Worm (Caenorhabditis elegans) whole organism, early embryonic: Measurements from ENCODE around the gene Y67D2.2.

Experiments
- B0310.2 ChIP-seq: sonication (generic microtip); optimal IDR thresholded peaks from 2 replicates; lab custom pipeline; 2016; ENCODE audit warnings: mild to moderate bottlenecking, missing genetic modification characterization, missing compliant biosample characterization
- F13C5.2 ChIP-seq: sonication (generic microtip); optimal IDR thresholded peaks from 2 replicates; lab custom pipeline; 2017; ENCODE audit warnings: mild to moderate bottlenecking, missing genetic modification characterization, inconsistent platforms, missing compliant biosample characterization
- aly-1 ChIP-seq: sonication (generic microtip); optimal IDR thresholded peaks from 2 replicates; lab custom pipeline; 2016; ENCODE audit warnings: missing genetic modification characterization, missing compliant biosample characterization
- ama-1 ChIP-seq: fragments of 150-350 bp; optimal IDR thresholded peaks from 2 replicates; lab custom pipeline; 2014
- ceh-13 ChIP-seq: fragments of 200-800 bp; sonication (Bioruptor generic); optimal IDR thresholded peaks from 2 replicates; lab custom pipeline; 2018; ENCODE audit warnings: mild to moderate bottlenecking, missing genetic modification characterization, missing compliant biosample characterization
- ceh-36 ChIP-seq: sonication (generic microtip); optimal IDR thresholded peaks from 2 replicates; lab custom pipeline; 2016; ENCODE audit warnings: missing genetic modification characterization, inconsistent platforms, missing compliant biosample characterization
- ets-7 ChIP-seq: sonication (generic microtip); optimal IDR thresholded peaks from 2 replicates; lab custom pipeline; 2016; ENCODE audit warnings: missing genotype, missing genetic modification characterization, missing compliant biosample characterization
- flt-1 ChIP-seq: fragments of 200-800 bp; sonication (Bioruptor generic); IDR thresholded peaks from 2 replicates; pipeline ENCODE4 v1.3.6; 2022; ENCODE audit warnings: missing genetic modification characterization, missing compliant biosample characterization
- hmbx-1 ChIP-seq: sonication (generic microtip); optimal IDR thresholded peaks from 2 replicates; lab custom pipeline; 2016; ENCODE audit warnings: mild to moderate bottlenecking, missing genetic modification characterization, missing compliant biosample characterization
- hmg-4 ChIP-seq: fragments of 200-800 bp; sonication (Bioruptor generic); optimal IDR thresholded peaks from 2 replicates; lab custom pipeline; 2018; ENCODE audit warnings: mild to moderate bottlenecking, missing genetic modification characterization, missing compliant biosample characterization
- hnd-1 ChIP-seq: sonication (generic microtip); optimal IDR thresholded peaks from 2 replicates; lab custom pipeline; 2016; ENCODE audit warnings: missing genetic modification characterization, missing compliant biosample characterization
- pes-1 ChIP-seq: fragments of 200-800 bp; sonication (Bioruptor generic); IDR thresholded peaks from 2 replicates; pipeline ENCODE4 v1.3.6; 2022; ENCODE audit warnings: missing genetic modification reagents, missing genetic modification characterization, missing compliant biosample characterization
- scrt-1 ChIP-seq: fragments of 200-800 bp; sonication (Bioruptor generic); IDR thresholded peaks from 2 replicates; pipeline ENCODE4 v1.3.6; 2022; ENCODE audit warnings: missing genetic modification characterization, missing compliant biosample characterization
- sea-1 ChIP-seq: fragments of 200-800 bp; sonication (Bioruptor generic); conservative IDR thresholded peaks from 2 replicates; pipeline ENCODE4 v1.3.6; 2022; ENCODE audit warnings: missing genetic modification characterization, missing compliant biosample characterization
- tbx-11 ChIP-seq: fragments of 200-800 bp; sonication (Bioruptor generic); IDR thresholded peaks from 2 replicates; pipeline ENCODE4 v1.3.6; 2022; ENCODE audit warnings: missing genetic modification characterization, missing compliant biosample characterization
- tbx-37 ChIP-seq: fragments of 200-800 bp; sonication (Bioruptor generic); conservative IDR thresholded peaks from 2 replicates; pipeline ENCODE4 v1.3.6; 2022; ENCODE audit warnings: missing genetic modification reagents, missing genetic modification characterization, missing compliant biosample characterization
- tra-4 ChIP-seq: sonication (generic microtip); optimal IDR thresholded peaks from 2 replicates; lab custom pipeline; 2017; ENCODE audit warnings: missing genetic modification characterization, missing compliant biosample characterization

Y67D2.2 gene

DNA sequence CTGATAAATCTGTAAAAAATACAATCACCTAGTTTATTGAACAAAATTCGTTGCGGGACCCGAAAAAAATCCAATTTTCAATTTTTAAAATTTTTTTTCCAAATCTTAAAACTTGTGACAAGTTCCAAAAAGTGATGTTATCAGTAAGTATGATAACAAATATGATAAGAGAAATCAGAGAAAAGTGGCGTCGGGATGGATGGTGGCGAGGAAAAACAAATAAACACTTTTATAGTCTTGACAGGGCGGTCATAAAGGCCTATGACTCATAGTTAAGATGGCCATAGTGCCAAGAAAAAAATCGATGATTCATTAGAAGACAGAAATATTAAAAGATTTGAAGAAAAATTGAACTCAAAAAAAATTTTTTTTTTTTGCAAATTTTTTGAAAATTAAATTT is 44.1 kb downstream of the Y67D2.2 start:
- TF ChIP-seq sea-1 (GFP tag; lab: Robert Waterston, UW) (no peak), tbx-37 (no peak), flt-1 (no peak), pes-1 (GFP tag; lab: Robert Waterston, UW) (no peak), ceh-36 (tag; lab: Kevin White, UChicago) (no peak), hmbx-1 (tag; lab: Kevin White, UChicago) (no peak), F13C5.2 (tag; lab: Kevin White, UChicago) (no peak), tbx-11 (GFP tag; lab: Robert Waterston, UW) (no peak)

DNA sequence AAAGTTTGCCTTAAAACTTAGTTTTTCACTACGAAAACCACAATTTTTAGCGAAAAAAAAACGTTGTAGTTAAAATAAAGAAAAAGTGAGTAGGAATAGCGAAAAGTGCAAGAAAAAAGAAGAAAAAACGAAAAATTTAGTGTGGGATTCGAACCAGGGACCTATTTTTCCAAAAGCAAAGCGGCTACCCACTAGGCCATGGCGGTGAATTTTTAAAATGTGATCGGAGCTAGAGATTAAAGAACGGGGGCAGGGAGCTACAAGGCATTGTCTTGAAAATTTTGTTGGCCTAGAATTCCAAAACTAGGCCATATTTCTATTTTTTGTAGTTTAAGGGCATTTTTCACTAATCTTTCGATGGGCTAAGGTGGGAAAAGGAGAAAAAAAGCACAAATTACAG is 45.2 kb downstream of the Y67D2.2 start:
- TF ChIP-seq hmg-4 (no peak), sea-1 (GFP tag; lab: Robert Waterston, UW) (0 out of 2 replicates have a peak, but pooled peaks have one; percentile 16), pes-1 (GFP tag; lab: Robert Waterston, UW) (0 out of 2 replicates have a peak, but pooled peaks have one; percentile 32)

DNA sequence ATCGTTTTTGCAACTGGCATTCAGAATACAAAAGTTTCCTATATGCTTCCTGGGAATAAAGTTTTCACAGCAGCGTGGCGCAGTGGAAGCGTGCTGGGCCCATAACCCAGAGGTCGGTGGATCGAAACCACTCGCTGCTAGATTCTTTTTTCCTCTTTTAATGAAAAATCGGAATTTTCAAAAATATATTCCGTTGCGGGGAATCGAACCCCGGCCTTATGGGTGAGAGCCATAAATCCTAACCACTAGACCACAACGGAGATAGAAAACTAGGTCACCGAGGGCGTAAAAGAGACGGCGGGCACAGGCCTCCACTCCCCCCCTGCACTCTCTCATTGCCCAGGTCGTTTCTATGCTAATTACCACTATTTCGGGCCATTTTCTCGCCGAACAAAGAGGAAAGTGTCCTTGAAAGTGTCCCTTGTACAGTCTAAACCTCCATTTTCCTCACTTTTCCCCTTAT is 45.9 kb downstream of the Y67D2.2 start, which contains the start of gene Y22D7AL.6:
TSS of gene Y22D7AL.6 (plus strand) at position 413 of the 463 bp plus-strand sequence.
- TF ChIP-seq tbx-11 (GFP tag; lab: Robert Waterston, UW) (peak; percentile 78), scrt-1 (GFP tag; lab: Robert Waterston, UW) (peak; percentile 93), tra-4 (tag; lab: Kevin White, UChicago) (peak; percentile 72), ceh-36 (tag; lab: Kevin White, UChicago) (peak; percentile 82), ama-1 (lab: Kevin White, UChicago) (no peak), ets-7 (tag; lab: Kevin White, UChicago) (peak; percentile 66), tbx-37 (peak; percentile 77), flt-1 (peak; percentile 88), pes-1 (GFP tag; lab: Robert Waterston, UW) (peak; percentile 92), hnd-1 (tag; lab: Kevin White, UChicago) (peak; percentile 69), ceh-13 (peak; percentile 72), aly-1 (tag; lab: Kevin White, UChicago) (peak; percentile 75), hmg-4 (peak; percentile 96), hmbx-1 (tag; lab: Kevin White, UChicago) (peak; percentile 64), sea-1 (GFP tag; lab: Robert Waterston, UW) (peak; percentile 89), F13C5.2 (tag; lab: Kevin White, UChicago) (peak; percentile 75), B0310.2 (peak; percentile 87)

DNA sequence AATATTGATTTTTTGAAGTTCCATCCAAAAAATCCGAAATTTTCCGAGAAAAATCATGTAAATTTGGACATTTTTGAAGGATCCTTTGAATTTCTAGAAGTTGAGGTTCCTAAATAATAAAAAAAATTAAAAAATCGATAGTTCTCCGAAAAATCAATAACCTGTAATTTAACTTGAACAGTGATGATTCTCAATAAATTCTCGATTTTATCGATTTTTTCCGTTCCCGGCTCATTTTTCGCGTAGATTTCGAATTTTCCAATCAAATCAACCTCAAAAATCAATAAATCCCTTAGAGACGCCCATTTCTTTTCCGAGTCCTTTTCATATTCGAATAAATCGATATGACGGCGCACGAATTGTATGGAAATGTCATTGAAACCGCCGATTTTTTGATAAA is 49.1 kb downstream of the Y67D2.2 start:
- TF ChIP-seq aly-1 (tag; lab: Kevin White, UChicago) (no peak), B0310.2 (no peak), pes-1 (GFP tag; lab: Robert Waterston, UW) (no peak), flt-1 (no peak), tbx-11 (GFP tag; lab: Robert Waterston, UW) (no peak), F13C5.2 (tag; lab: Kevin White, UChicago) (no peak), hmbx-1 (tag; lab: Kevin White, UChicago) (no peak), hmg-4 (no peak), scrt-1 (GFP tag; lab: Robert Waterston, UW) (no peak), tra-4 (tag; lab: Kevin White, UChicago) (no peak)

DNA sequence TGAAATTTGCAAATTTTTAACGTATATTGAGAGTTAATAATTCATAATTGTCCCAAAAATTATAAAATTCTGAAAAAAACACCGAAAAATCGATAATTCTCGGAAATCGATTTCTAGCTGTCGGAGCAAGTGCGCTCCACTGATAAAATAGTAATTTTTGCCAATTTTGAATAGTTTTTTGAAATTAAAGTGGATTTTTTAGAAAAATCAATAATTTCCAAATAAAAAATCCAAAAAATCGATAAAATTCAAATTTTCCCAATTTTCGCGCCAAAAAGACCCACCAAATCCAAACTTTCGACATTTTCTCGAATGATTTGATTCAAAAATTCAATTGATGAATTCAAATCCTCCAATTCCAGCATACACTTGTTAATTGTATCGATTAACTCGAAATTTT is 52.3 kb downstream of the Y67D2.2 start:
- TF ChIP-seq tbx-37 = no peak
- TF ChIP-seq sea-1 (GFP tag; lab: Robert Waterston, UW) = no peak
- TF ChIP-seq hnd-1 (tag; lab: Kevin White, UChicago) = no peak

DNA sequence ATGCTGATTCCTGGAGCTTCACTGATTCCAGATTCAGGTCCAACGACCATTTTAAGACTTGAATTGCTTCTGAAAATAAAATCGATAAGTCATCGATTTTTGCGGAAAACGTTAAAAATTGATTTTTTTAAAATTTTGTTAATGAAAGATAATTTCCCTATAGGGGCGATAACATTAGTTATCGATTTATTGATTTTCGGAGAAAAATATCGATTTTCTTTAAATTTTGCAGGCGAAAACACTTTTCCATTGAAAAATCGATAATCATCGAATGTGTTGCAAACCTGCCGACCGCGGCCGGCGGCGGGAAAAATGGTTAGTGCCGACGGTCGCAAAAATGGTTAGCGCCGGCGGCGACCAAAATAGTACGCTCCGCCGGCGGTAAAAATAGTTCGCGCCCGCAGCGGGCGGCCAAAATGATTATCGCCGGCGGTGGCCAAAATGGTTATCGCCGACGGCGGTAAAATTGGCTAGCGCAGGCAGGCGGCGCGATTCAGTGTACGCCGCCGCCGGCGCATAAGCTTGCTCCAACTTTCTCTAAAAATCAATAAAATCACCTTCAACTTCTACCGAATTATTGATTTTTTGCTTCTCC is 54.5 kb downstream of the Y67D2.2 start:
- TF ChIP-seq F13C5.2 (tag; lab: Kevin White, UChicago) (no peak), pes-1 (GFP tag; lab: Robert Waterston, UW) (0 out of 2 replicates have a peak, but pooled peaks have one; percentile 51)

DNA sequence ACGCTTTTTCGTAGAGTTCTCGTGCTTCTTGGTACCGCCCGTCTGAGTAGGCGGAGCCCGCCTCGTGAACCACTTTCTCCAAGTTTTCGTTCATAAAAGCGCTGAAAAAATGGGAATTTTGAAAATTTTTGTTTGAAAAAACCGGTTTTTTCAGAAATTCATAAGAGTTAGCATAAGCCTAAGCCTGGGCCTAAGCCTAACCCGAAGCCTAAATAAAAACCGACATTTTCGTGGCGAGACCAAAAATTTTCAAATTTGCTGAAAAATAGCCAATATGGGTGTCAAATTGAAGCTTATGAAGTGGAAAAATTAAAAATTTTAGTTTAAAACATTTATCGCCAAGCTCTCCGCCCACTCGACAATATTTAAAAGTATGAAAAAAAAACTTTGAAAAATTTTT is 55.3 kb downstream of the Y67D2.2 start, which contains the start of gene Y22D7AL.9:
TSS of gene Y22D7AL.9 (minus strand) at position 101 of the 400 bp plus-strand sequence.
- TF ChIP-seq hnd-1 (tag; lab: Kevin White, UChicago) (no peak), ama-1 (lab: Kevin White, UChicago) (no peak), scrt-1 (GFP tag; lab: Robert Waterston, UW) (no peak), F13C5.2 (tag; lab: Kevin White, UChicago) (no peak), ets-7 (tag; lab: Kevin White, UChicago) (no peak), ceh-36 (tag; lab: Kevin White, UChicago) (no peak), hmg-4 (no peak), tbx-37 (no peak), pes-1 (GFP tag; lab: Robert Waterston, UW) (no peak), hmbx-1 (tag; lab: Kevin White, UChicago) (no peak), aly-1 (tag; lab: Kevin White, UChicago) (no peak)

DNA sequence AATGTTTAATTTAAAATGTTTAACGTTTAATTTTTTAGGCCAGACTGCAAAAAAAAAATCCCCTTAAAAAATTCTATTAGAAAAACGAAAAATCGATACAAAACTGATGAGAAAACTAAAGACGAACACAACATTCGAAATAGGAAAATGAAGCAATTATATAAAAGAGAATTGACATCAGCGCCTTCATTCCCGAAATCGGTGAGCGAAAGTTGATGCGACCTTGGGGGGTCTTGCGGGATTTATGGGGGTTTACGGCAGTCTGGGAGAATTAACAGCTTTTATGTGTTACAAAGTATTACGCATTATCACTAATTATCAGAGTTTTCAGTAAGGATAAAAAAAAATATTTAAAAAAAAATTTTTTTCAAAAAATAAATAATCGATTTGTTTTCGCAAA is 55.8 kb downstream of the Y67D2.2 start:
- TF ChIP-seq aly-1 (tag; lab: Kevin White, UChicago) = no peak
- no peak for TF ChIP-seq ama-1 (lab: Kevin White, UChicago)
- TF ChIP-seq B0310.2 = no peak
- TF ChIP-seq F13C5.2 (tag; lab: Kevin White, UChicago) = no peak
- TF ChIP-seq scrt-1 (GFP tag; lab: Robert Waterston, UW) = no peak
- no peak for TF ChIP-seq tbx-37
- TF ChIP-seq ceh-36 (tag; lab: Kevin White, UChicago) = no peak
- TF ChIP-seq flt-1 = no peak
- TF ChIP-seq ceh-13 = no peak
- no peak for TF ChIP-seq sea-1 (GFP tag; lab: Robert Waterston, UW)
- TF ChIP-seq pes-1 (GFP tag; lab: Robert Waterston, UW) = no peak
- TF ChIP-seq tra-4 (tag; lab: Kevin White, UChicago) = no peak
- TF ChIP-seq hnd-1 (tag; lab: Kevin White, UChicago) = no peak
- TF ChIP-seq hmbx-1 (tag; lab: Kevin White, UChicago) = no peak
- TF ChIP-seq tbx-11 (GFP tag; lab: Robert Waterston, UW) = no peak
- no peak for TF ChIP-seq hmg-4
- no peak for TF ChIP-seq ets-7 (tag; lab: Kevin White, UChicago)
